Worm (Caenorhabditis elegans) whole organism, L1 larva: Measurements from ENCODE around the gene F53B3.6.

Experiments
- C04F5.9 ChIP-seq: sonication (generic microtip); optimal IDR thresholded peaks from 2 replicates; lab custom pipeline; 2016; ENCODE audit warnings: missing genetic modification characterization, missing compliant biosample characterization
- aly-2 ChIP-seq: fragments of 150-350 bp; optimal IDR thresholded peaks from 2 replicates; lab custom pipeline; 2014; ENCODE audit warnings: missing biosample characterization, missing genetic modification characterization
- ceh-82 ChIP-seq, 3 experiments: fragments of 150-350 bp in 1 of 3; sonication (generic microtip) in 2 of 3; optimal IDR thresholded peaks; 2 replicates each; lab custom pipeline; 2014 to 2017; ENCODE audit warnings: missing biosample characterization in 3 of 3, missing genetic modification characterization in 3 of 3
- ceh-90 ChIP-seq: sonication (generic microtip); optimal IDR thresholded peaks from 2 replicates; lab custom pipeline; 2016; ENCODE audit warnings: missing genetic modification characterization, missing compliant biosample characterization
- ces-1 ChIP-seq: fragments of 150-350 bp; optimal IDR thresholded peaks from 2 replicates; lab custom pipeline; 2014; ENCODE audit warnings: missing biosample characterization, missing genetic modification reagents, missing genetic modification characterization
- fkh-10 ChIP-seq: sonication (generic microtip); optimal IDR thresholded peaks from 2 replicates; lab custom pipeline; 2017; ENCODE audit warnings: missing biosample characterization, missing genetic modification reagents, missing genetic modification characterization
- grh-1 ChIP-seq: fragments of 200-800 bp; sonication (Bioruptor generic); IDR thresholded peaks from 2 replicates; pipeline ENCODE4 v1.3.6; 2022; ENCODE audit warnings: missing genetic modification reagents, missing genetic modification characterization, missing compliant biosample characterization
- lin-13 ChIP-seq: fragments of 150-350 bp; optimal IDR thresholded peaks from 2 replicates; lab custom pipeline; 2014; ENCODE audit warnings: missing biosample characterization, missing genetic modification reagents, missing genetic modification characterization
- lin-39 ChIP-seq: fragments of 150-350 bp; optimal IDR thresholded peaks from 2 replicates; lab custom pipeline; 2014; ENCODE audit warnings: missing biosample characterization, missing genetic modification reagents, missing genetic modification characterization
- nhr-76 ChIP-seq: sonication (generic microtip); optimal IDR thresholded peaks from 2 replicates; lab custom pipeline; 2017; ENCODE audit warnings: missing biosample characterization, missing genetic modification characterization
- unc-130 ChIP-seq: fragments of 150-350 bp; optimal IDR thresholded peaks from 2 replicates; lab custom pipeline; 2017; ENCODE audit warnings: missing biosample characterization, missing genetic modification characterization, inconsistent platforms

- TF ChIP-seq fkh-10 (GFP tag; lab: Kevin White, UChicago) (no peak), ceh-82 (tag; optimal IDR thresholded peaks at IDR 0.05; lab: Kevin White, UChicago) (no peak), nhr-76 (tag; lab: Kevin White, UChicago) (no peak), unc-130 (no peak), ceh-90 (tag; lab: Kevin White, UChicago) (no peak), C04F5.9 (tag; lab: Kevin White, UChicago) (no peak), aly-2 (no peak), grh-1 (GFP tag; lab: Robert Waterston, UW) (no peak), lin-39 (tag; lab: Kevin White, UChicago) (no peak), lin-13 (GFP tag; lab: Kevin White, UChicago) (no peak), ces-1 (GFP tag; lab: Kevin White, UChicago) (no peak)
These were observed 22.3 kb upstream of the F53B3.6 start for ce11 chrX:2841754-2842153.
